Worm (Caenorhabditis elegans) whole organism, young adult: ENCODE results near the gene T25C12.3.

Experiments used
- B0336.3 ChIP-seq: fragments of 200-800 bp; sonication (Bioruptor generic); IDR thresholded peaks from 2 replicates; pipeline ENCODE4 v1.3.6; 2022; ENCODE audit warnings: missing genetic modification characterization, missing compliant biosample characterization
- F10E7.11 ChIP-seq: sonication (generic microtip); optimal IDR thresholded peaks from 2 replicates; lab custom pipeline; 2017; ENCODE audit warnings: mild to moderate bottlenecking, missing genetic modification characterization, moderate library complexity, missing compliant biosample characterization
- F23B12.7 ChIP-seq: sonication (generic microtip); optimal IDR thresholded peaks from 2 replicates; lab custom pipeline; 2017; ENCODE audit warnings: missing genetic modification characterization, mild to moderate bottlenecking, missing compliant biosample characterization, antibody characterized with exemption, moderate library complexity; ENCODE audit not compliant: insufficient read depth
- F39B2.1 ChIP-seq: fragments of 200-800 bp; sonication (Bioruptor generic); IDR thresholded peaks from 2 replicates; pipeline ENCODE4 v1.3.6; 2022; ENCODE audit warnings: missing genetic modification reagents, missing genetic modification characterization, missing compliant biosample characterization
- Y53F4B.3 ChIP-seq: fragments of 200-800 bp; sonication (Bioruptor generic); IDR thresholded peaks from 2 replicates; pipeline ENCODE4 v1.3.6; 2022; ENCODE audit warnings: missing genetic modification reagents, missing genetic modification characterization, missing compliant biosample characterization
- Y53G8AR.9 ChIP-seq: fragments of 200-800 bp; sonication (Bioruptor generic); conservative IDR thresholded peaks from 2 replicates; pipeline ENCODE4 v1.3.6; 2022; ENCODE audit warnings: missing genetic modification reagents, missing genetic modification characterization, missing compliant biosample characterization
- atf-7 ChIP-seq: sonication (generic microtip); optimal IDR thresholded peaks from 2 replicates; lab custom pipeline; 2017; ENCODE audit warnings: mild to moderate bottlenecking, missing genetic modification characterization, missing compliant biosample characterization
- attf-3 ChIP-seq: fragments of 200-800 bp; sonication (Bioruptor generic); conservative IDR thresholded peaks from 2 replicates; pipeline ENCODE4 v1.3.6; 2022; ENCODE audit warnings: missing genetic modification reagents, missing genetic modification characterization, missing compliant biosample characterization
- cebp-1 ChIP-seq, 2 experiments: fragments of 200-800 bp in 1 of 2; sonication (Bioruptor generic) in 1 of 2; sonication (generic microtip) in 1 of 2; IDR thresholded peaks in 1 of 2; optimal IDR thresholded peaks in 1 of 2; 2 replicates each; pipeline versions ENCODE4 v1.3.6 to Lab custom; 2017 to 2022; ENCODE audit warnings: missing compliant biosample characterization in 2 of 2, missing genetic modification characterization in 2 of 2, mild to moderate bottlenecking in 1 of 2, missing genetic modification reagents in 1 of 2, moderate library complexity in 1 of 2
- ceh-58 ChIP-seq: fragments of 200-800 bp; sonication (Bioruptor generic); IDR thresholded peaks from 2 replicates; pipeline ENCODE4 v1.3.6; 2022; ENCODE audit warnings: missing genetic modification characterization, missing compliant biosample characterization
- chd-7 ChIP-seq: sonication (generic microtip); optimal IDR thresholded peaks from 2 replicates; lab custom pipeline; 2016; ENCODE audit warnings: mild to moderate bottlenecking, missing genetic modification characterization, moderate library complexity, missing compliant biosample characterization
- dox-1 ChIP-seq: fragments of 200-800 bp; sonication (Bioruptor generic); IDR thresholded peaks from 2 replicates; pipeline ENCODE4 v1.3.6; 2022; ENCODE audit warnings: missing genetic modification reagents, missing genetic modification characterization, missing compliant biosample characterization
- dpl-1 ChIP-seq: fragments of 150-350 bp; optimal IDR thresholded peaks from 2 replicates; lab custom pipeline; 2014; ENCODE audit warnings: missing biosample characterization, missing genetic modification reagents, missing genetic modification characterization
- egl-18 ChIP-seq: fragments of 200-800 bp; sonication (Bioruptor generic); IDR thresholded peaks from 2 replicates; pipeline ENCODE4 v1.3.6; 2022; ENCODE audit warnings: missing genetic modification reagents, missing genetic modification characterization, missing compliant biosample characterization
- egl-44 ChIP-seq: fragments of 200-800 bp; sonication (Bioruptor generic); IDR thresholded peaks from 2 replicates; pipeline ENCODE4 v1.3.6; 2022; ENCODE audit warnings: missing genetic modification reagents, missing genetic modification characterization, missing compliant biosample characterization
- egrh-3 ChIP-seq: fragments of 200-800 bp; sonication (Bioruptor generic); IDR thresholded peaks from 2 replicates; pipeline ENCODE4 v1.3.6; 2022; ENCODE audit warnings: missing genetic modification reagents, missing genetic modification characterization, missing compliant biosample characterization
- ets-4 ChIP-seq: fragments of 200-800 bp; sonication (Bioruptor generic); optimal IDR thresholded peaks from 2 replicates; lab custom pipeline; 2018; ENCODE audit warnings: mild to moderate bottlenecking, missing genetic modification characterization, missing compliant biosample characterization
- gei-17 ChIP-seq: fragments of 200-800 bp; sonication (Bioruptor generic); optimal IDR thresholded peaks from 2 replicates; lab custom pipeline; 2018; ENCODE audit warnings: mild to moderate bottlenecking, missing genetic modification characterization, missing compliant biosample characterization
- let-607 ChIP-seq, 2 experiments: fragments of 200-800 bp in 1 of 2; sonication (Bioruptor generic) in 1 of 2; sonication (generic microtip) in 1 of 2; optimal IDR thresholded peaks; 2 replicates each; lab custom pipeline; 2016 to 2018; ENCODE audit warnings: mild to moderate bottlenecking in 2 of 2, missing compliant biosample characterization in 2 of 2, missing genetic modification characterization in 2 of 2, moderate library complexity in 2 of 2, missing genotype in 1 of 2
- lin-26 ChIP-seq: fragments of 200-800 bp; sonication (Bioruptor generic); IDR thresholded peaks from 2 replicates; pipeline ENCODE4 v1.3.6; 2022; ENCODE audit warnings: missing genetic modification reagents, missing genetic modification characterization, missing compliant biosample characterization
- lin-35 ChIP-seq, 3 experiments: fragments of 150-350 bp in 2 of 3; sonication (generic microtip) in 1 of 3; optimal IDR thresholded peaks; 2 replicates each; lab custom pipeline; 2014 to 2018; ENCODE audit warnings: missing biosample characterization in 3 of 3, missing genetic modification characterization in 3 of 3, missing genetic modification reagents in 3 of 3
- madf-10 ChIP-seq: sonication (generic microtip); optimal IDR thresholded peaks from 2 replicates; lab custom pipeline; 2016; ENCODE audit warnings: mild to moderate bottlenecking, missing genetic modification characterization, missing compliant biosample characterization
- madf-8 ChIP-seq: fragments of 200-800 bp; sonication (Bioruptor generic); conservative IDR thresholded peaks from 2 replicates; pipeline ENCODE4 v1.3.6; 2022; ENCODE audit warnings: missing genetic modification reagents, missing genetic modification characterization, missing compliant biosample characterization
- mes-4 ChIP-seq: sonication (generic microtip); optimal IDR thresholded peaks from 2 replicates; lab custom pipeline; 2016; ENCODE audit warnings: missing genotype, missing genetic modification characterization, missing compliant biosample characterization
- mxl-1 ChIP-seq: sonication (generic microtip); optimal IDR thresholded peaks from 2 replicates; lab custom pipeline; 2016; ENCODE audit warnings: missing genetic modification characterization, missing compliant biosample characterization
- nfya-2 ChIP-seq: fragments of 200-800 bp; sonication (Bioruptor generic); IDR thresholded peaks from 2 replicates; pipeline ENCODE4 v1.3.6; 2022; ENCODE audit warnings: missing genetic modification reagents, missing genetic modification characterization, missing compliant biosample characterization
- nfyb-1 ChIP-seq: fragments of 200-800 bp; sonication (Bioruptor generic); IDR thresholded peaks from 2 replicates; pipeline ENCODE4 v1.3.6; 2022; ENCODE audit warnings: missing genetic modification reagents, missing genetic modification characterization, missing compliant biosample characterization
- nhr-120 ChIP-seq: fragments of 200-800 bp; sonication (Bioruptor generic); IDR thresholded peaks from 2 replicates; pipeline ENCODE4 v1.3.6; 2022; ENCODE audit warnings: missing genetic modification characterization, missing compliant biosample characterization
- nhr-179 ChIP-seq: sonication (generic microtip); optimal IDR thresholded peaks from 2 replicates; lab custom pipeline; 2016; ENCODE audit warnings: mild to moderate bottlenecking, missing genetic modification characterization, missing compliant biosample characterization
- nhr-80 ChIP-seq: sonication (generic microtip); optimal IDR thresholded peaks from 2 replicates; lab custom pipeline; 2016; ENCODE audit warnings: missing genetic modification characterization, missing compliant biosample characterization
- nhr-90 ChIP-seq: sonication (generic microtip); optimal IDR thresholded peaks from 2 replicates; lab custom pipeline; 2016; ENCODE audit warnings: missing genotype, mild to moderate bottlenecking, missing genetic modification characterization, missing compliant biosample characterization
- pbrm-1 ChIP-seq: fragments of 200-800 bp; sonication (Bioruptor generic); IDR thresholded peaks from 2 replicates; pipeline ENCODE4 v1.3.6; 2022; ENCODE audit warnings: missing genetic modification reagents, missing genetic modification characterization, missing compliant biosample characterization
- pha-4 ChIP-seq: fragments of 150-350 bp; sonication (generic microtip); optimal IDR thresholded peaks from 2 replicates; lab custom pipeline; 2014; ENCODE audit warnings: missing biosample characterization, missing genetic modification reagents, missing genetic modification characterization
- rec-8 ChIP-seq, 2 experiments: sonication (generic microtip); optimal IDR thresholded peaks; 2 replicates each; lab custom pipeline; 2016; ENCODE audit warnings: mild to moderate bottlenecking in 2 of 2, missing genetic modification characterization in 2 of 2, missing genetic modification reagents in 2 of 2, missing genotype in 2 of 2, missing biosample characterization in 1 of 2, missing compliant biosample characterization in 1 of 2, moderate library complexity in 1 of 2
- repo-1 ChIP-seq: sonication (generic microtip); optimal IDR thresholded peaks from 2 replicates; lab custom pipeline; 2017; ENCODE audit warnings: mild to moderate bottlenecking, missing genetic modification characterization, missing compliant biosample characterization
- snpc-1.1 ChIP-seq: sonication (generic microtip); optimal IDR thresholded peaks from 2 replicates; lab custom pipeline; 2017; ENCODE audit warnings: missing genetic modification characterization, mild to moderate bottlenecking, missing compliant biosample characterization, antibody characterized with exemption, moderate library complexity, missing genotype, missing genetic modification reagents; ENCODE audit not compliant: insufficient read depth
- unc-130 ChIP-seq: sonication (generic microtip); optimal IDR thresholded peaks from 2 replicates; lab custom pipeline; 2016; ENCODE audit warnings: missing genetic modification reagents, missing genetic modification characterization, missing compliant biosample characterization
- unc-62 ChIP-seq: fragments of 150-350 bp; optimal IDR thresholded peaks from 2 replicates; lab custom pipeline; 2014; ENCODE audit warnings: missing biosample characterization, missing genetic modification reagents, missing genetic modification characterization
- zfh-2 ChIP-seq: fragments of 200-800 bp; sonication (Bioruptor generic); conservative IDR thresholded peaks from 2 replicates; pipeline ENCODE4 v1.3.6; 2022; ENCODE audit warnings: missing genetic modification reagents, missing genetic modification characterization, missing compliant biosample characterization
- ztf-18 ChIP-seq: sonication (generic microtip); optimal IDR thresholded peaks from 2 replicates; lab custom pipeline; 2016; ENCODE audit warnings: missing genotype, mild to moderate bottlenecking, missing genetic modification characterization, missing compliant biosample characterization
- ztf-22 ChIP-seq: fragments of 200-800 bp; sonication (Bioruptor generic); optimal IDR thresholded peaks from 2 replicates; lab custom pipeline; 2018; ENCODE audit warnings: mild to moderate bottlenecking, missing genetic modification characterization, moderate library complexity, missing compliant biosample characterization
- ztf-6 ChIP-seq: fragments of 200-800 bp; sonication (Bioruptor generic); IDR thresholded peaks from 2 replicates; pipeline ENCODE4 v1.3.6; 2022; ENCODE audit warnings: missing genetic modification reagents, missing genetic modification characterization, missing compliant biosample characterization

The T25C12.3 gene

DNA sequence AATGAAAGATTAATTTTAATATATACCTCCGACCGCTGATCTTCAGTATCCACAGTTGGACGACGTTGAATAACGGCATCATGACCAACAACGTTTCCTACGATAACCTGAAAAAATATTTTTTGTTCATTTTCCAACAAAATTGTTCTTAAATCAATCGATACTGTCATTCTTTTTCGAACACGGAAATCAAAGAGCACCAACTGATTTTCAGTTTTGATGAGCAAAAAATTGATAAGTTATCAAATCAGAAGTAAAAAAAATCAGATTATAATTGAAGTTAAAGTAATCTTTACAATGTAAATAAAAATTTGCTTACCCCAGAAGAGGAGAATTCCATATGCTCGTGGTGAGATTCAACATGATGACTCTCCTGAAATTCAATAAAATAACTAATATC, 18.6 kb upstream of the T25C12.3 start (continued):
- TF ChIP-seq pha-4: no peak
- TF ChIP-seq Y53F4B.3 (GFP tag; lab: Robert Waterston, UW): no peak
- no peak for TF ChIP-seq egrh-3
- no peak for TF ChIP-seq snpc-1.1 (tag; lab: Kevin White, UChicago)

DNA sequence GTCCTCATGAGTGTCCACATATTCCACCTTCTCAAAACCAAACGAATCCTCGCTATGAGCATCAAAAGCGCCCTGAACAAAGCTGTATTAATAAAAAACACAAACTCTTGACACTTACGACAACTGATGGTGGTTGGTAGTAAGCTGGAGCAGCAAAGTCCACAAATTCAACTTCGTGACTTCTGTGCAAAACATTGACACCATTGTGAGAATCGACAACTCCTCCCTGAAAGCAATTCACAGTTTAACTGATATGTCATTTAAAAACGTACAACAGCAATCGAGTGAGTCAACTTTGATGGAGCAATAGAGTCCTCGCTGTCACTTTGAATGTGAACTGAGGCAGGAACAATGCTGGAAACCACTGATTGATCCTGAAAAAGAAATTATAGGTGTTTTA, 17.6 kb upstream of the T25C12.3 start:
- TF ChIP-seq nhr-80 (tag; lab: Kevin White, UChicago) (peak; percentile 33), nhr-179 (no peak)

ce11 chrX:11515381-11515780, 15.6 kb upstream of the T25C12.3 start:
- TF ChIP-seq atf-7 (tag; lab: Kevin White, UChicago) (peak; percentile 88), madf-10 (tag; lab: Kevin White, UChicago) (peak; percentile 2), nhr-80 (tag; lab: Kevin White, UChicago) (peak; percentile 99), nhr-90 (tag; lab: Kevin White, UChicago) (peak; percentile 75), Y53G8AR.9 (GFP tag; lab: Robert Waterston, UW) (peak; percentile 44; the same call in 1 of the 2 replicates), egl-44 (GFP tag; lab: Robert Waterston, UW) (peak; percentile 69; the same call in 1 of the 2 replicates), unc-130 (GFP tag; lab: Kevin White, UChicago) (no peak), unc-62 (GFP tag; lab: Kevin White, UChicago) (peak; percentile 60), ztf-22 (peak; percentile 18), mxl-1 (tag; lab: Kevin White, UChicago) (no peak), ets-4 (peak; percentile 96), let-607 (tag; optimal IDR thresholded peaks at IDR 0.05; lab: Kevin White, UChicago) (peak; percentile 90), dox-1 (GFP tag; lab: Robert Waterston, UW) (peak; percentile 73), pha-4 (peak; percentile 75), ztf-18 (tag; lab: Kevin White, UChicago) (no peak), zfh-2 (GFP tag; lab: Robert Waterston, UW) (0 out of 2 replicates have a peak, but pooled peaks have one; percentile 13), lin-35 (GFP tag; optimal IDR thresholded peaks at IDR 0.05; lab: Kevin White, UChicago) (no peak), cebp-1 (GFP tag; IDR thresholded peaks at IDR 0.05; lab: Robert Waterston, UW) (no peak), cebp-1 (tag; optimal IDR thresholded peaks at IDR 0.05; lab: Kevin White, UChicago) (peak; percentile 50)

ce11 chrX:11511231-11511630, 11.4 kb upstream of the T25C12.3 start, which contains the start of gene ccdc-149:
ccdc-149 (minus strand) TSS chrX:11511451.
- TF ChIP-seq nhr-120 (GFP tag; lab: Robert Waterston, UW) (no peak), gei-17 (no peak), let-607 (tag; optimal IDR thresholded peaks at IDR 0.05; lab: Kevin White, UChicago) (peak in 1 of 2 experiments; percentile 16), dpl-1 (GFP tag; lab: Kevin White, UChicago) (no peak), repo-1 (tag; lab: Kevin White, UChicago) (peak; percentile 49), F10E7.11 (no peak), lin-26 (GFP tag; lab: Robert Waterston, UW) (no peak), mes-4 (no peak), pbrm-1 (GFP tag; lab: Robert Waterston, UW) (peak; percentile 50; the same call in 1 of the 2 replicates), chd-7 (tag; lab: Kevin White, UChicago) (no peak), attf-3 (GFP tag; lab: Robert Waterston, UW) (no peak), F39B2.1 (GFP tag; lab: Robert Waterston, UW) (no peak), egl-18 (GFP tag; lab: Robert Waterston, UW) (no peak), ztf-6 (no peak), zfh-2 (GFP tag; lab: Robert Waterston, UW) (no peak), B0336.3 (0 out of 2 replicates have a peak, but pooled peaks have one; percentile 25), nfya-2 (GFP tag; lab: Robert Waterston, UW) (no peak), unc-62 (GFP tag; lab: Kevin White, UChicago) (no peak), F23B12.7 (no peak), cebp-1 (GFP tag; IDR thresholded peaks at IDR 0.05; lab: Robert Waterston, UW) (no peak), cebp-1 (tag; optimal IDR thresholded peaks at IDR 0.05; lab: Kevin White, UChicago) (no peak), rec-8 (tag; optimal IDR thresholded peaks at IDR 0.05; lab: Kevin White, UChicago) (no peak), nfyb-1 (0 out of 2 replicates have a peak, but pooled peaks have one; percentile 26), ceh-58 (no peak), madf-8 (GFP tag; lab: Robert Waterston, UW) (no peak)
